Worm (Caenorhabditis elegans): ENCODE results near the gene F07E5.13.

- TF ChIP-seq ama-1 (optimal IDR thresholded peaks at IDR 0.05) (no peak), tbx-11 (GFP tag; IDR thresholded peaks at IDR 0.05) (no peak), hmbx-1 (tag; optimal IDR thresholded peaks at IDR 0.05) (no peak), ceh-13 (GFP tag; optimal IDR thresholded peaks at IDR 0.05) (no peak), aly-1 (tag; optimal IDR thresholded peaks at IDR 0.05) (no peak)
Measured at ce11 chrII:2076467-2076866, 12.6 kb upstream of the F07E5.13 start.

Data from whole organism, early embryonic.